Worm (Caenorhabditis elegans): ENCODE measurements around the gene oac-10.

DNA sequence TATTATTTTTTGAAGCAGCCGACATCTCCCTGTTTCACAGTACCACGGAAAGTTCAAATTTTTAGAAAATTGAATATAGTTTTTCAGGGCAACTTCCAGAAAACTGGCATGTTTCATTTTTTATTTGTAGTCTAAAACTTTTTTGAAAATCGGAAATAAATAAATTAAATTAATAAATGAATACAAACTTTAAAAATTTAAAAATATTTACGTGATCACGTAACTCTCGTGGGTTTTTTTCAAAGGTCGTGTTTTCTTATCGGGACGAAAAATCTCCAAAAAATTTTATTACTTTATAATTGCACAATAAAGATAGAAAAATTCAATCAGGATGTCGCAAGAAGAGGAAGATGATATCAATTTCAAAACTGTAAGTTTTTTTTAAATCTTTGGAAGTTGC is 42.0 kb downstream of the oac-10 start, which contains the start of gene F53C3.1:
- no peak for TF ChIP-seq fkh-10 (GFP tag; optimal IDR thresholded peaks at IDR 0.05)
- no peak for TF ChIP-seq C08G9.2 (tag; optimal IDR thresholded peaks at IDR 0.05)
- no peak for TF ChIP-seq ama-1 (optimal IDR thresholded peaks at IDR 0.05)
- TF ChIP-seq T23F11.4 (GFP tag; optimal IDR thresholded peaks at IDR 0.05), result no peak
